Worm (Caenorhabditis elegans) whole organism, L4/young adult: ENCODE measurements around the gene Y17D7B.2.

Experiments used
- W03F9.2 ChIP-seq: fragments of 150-350 bp; optimal IDR thresholded peaks from 2 replicates; lab custom pipeline; 2014; ENCODE audit warnings: missing biosample characterization, missing genetic modification characterization
- dao-5 ChIP-seq: sonication (generic microtip); optimal IDR thresholded peaks from 2 replicates; lab custom pipeline; 2016; ENCODE audit warnings: missing genotype, missing genetic modification characterization, moderate library complexity, missing compliant biosample characterization
- him-1 ChIP-seq: sonication (generic microtip); optimal IDR thresholded peaks from 2 replicates; lab custom pipeline; 2016; ENCODE audit warnings: missing genotype, missing genetic modification reagents, missing genetic modification characterization, missing compliant biosample characterization

The Y17D7B.2 gene

DNA sequence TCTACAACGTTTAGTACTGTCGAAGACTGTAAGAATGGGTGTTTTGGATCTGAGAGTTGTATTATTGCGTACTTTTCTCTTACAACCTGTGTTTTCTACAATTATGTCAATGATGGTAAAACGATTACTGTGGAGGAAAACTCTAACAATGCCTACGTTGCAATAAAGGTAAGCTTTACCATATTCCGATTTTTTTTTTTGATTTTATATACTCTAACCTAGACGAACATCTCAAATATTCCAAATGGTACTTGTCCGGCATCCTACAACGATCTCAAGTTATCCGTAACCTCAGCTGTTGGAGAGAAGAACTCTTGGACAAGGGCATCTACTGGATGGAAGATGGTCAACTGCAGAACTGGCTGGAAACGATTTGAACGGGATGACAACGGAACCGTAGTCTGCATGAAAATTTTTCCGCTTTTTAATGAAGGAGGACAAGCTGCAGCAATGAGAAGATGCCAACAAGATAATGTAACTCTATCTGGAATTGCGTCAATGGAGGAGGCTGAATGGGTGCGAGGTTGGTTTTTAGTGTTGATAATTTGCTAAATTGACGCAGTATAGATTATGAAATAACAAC, 15.6 kb upstream of the Y17D7B.2 start:
- TF ChIP-seq W03F9.2 (no peak), him-1 (tag; lab: Kevin White, UChicago) (no peak), dao-5 (tag; lab: Kevin White, UChicago) (no peak)

ce11 chrV:18772761-18773160, 14.8 kb upstream of the Y17D7B.2 start, which contains the start of gene clec-257:
Gene clec-257, plus strand, starts transcription at chrV:18773061.
- TF ChIP-seq dao-5 (tag; lab: Kevin White, UChicago) (no peak), W03F9.2 (no peak), him-1 (tag; lab: Kevin White, UChicago) (no peak)

- TF ChIP-seq W03F9.2 (no peak), dao-5 (tag; lab: Kevin White, UChicago) (no peak), him-1 (tag; lab: Kevin White, UChicago) (no peak)
These were observed 11.2 kb upstream of the Y17D7B.2 start, which contains the start of gene Y17D7B.4 for ce11 chrV:18776245-18776737. Gene Y17D7B.4, minus strand, starts transcription at chrV:18776687.

- TF ChIP-seq him-1 (tag; lab: Kevin White, UChicago): no peak
- no peak for TF ChIP-seq W03F9.2
- no peak for TF ChIP-seq dao-5 (tag; lab: Kevin White, UChicago)
These were observed 6.9 kb upstream of the Y17D7B.2 start for ce11 chrV:18780605-18781004.

DNA sequence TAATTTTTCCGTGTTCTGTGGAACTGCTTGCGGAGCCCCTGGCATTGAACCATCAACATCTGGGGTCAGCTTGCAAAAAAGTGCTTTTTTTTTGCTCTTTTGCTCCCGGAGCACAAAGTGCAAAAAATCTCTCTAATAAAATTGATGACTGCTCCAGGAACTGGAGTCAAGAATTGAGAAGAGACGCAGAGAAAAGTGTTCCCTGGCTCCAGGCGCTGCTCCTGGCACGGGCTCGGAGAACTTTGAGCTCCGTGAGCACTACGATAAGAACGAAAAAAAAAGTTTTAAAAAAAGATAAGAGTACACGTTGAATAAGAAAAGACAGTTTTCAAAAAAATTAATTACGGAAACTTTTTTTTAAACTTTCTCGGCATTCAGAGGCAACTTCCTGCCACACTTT, 4.8 kb upstream of the Y17D7B.2 start:
- no peak for TF ChIP-seq W03F9.2
- TF ChIP-seq dao-5 (tag; lab: Kevin White, UChicago): no peak
- no peak for TF ChIP-seq him-1 (tag; lab: Kevin White, UChicago)

DNA sequence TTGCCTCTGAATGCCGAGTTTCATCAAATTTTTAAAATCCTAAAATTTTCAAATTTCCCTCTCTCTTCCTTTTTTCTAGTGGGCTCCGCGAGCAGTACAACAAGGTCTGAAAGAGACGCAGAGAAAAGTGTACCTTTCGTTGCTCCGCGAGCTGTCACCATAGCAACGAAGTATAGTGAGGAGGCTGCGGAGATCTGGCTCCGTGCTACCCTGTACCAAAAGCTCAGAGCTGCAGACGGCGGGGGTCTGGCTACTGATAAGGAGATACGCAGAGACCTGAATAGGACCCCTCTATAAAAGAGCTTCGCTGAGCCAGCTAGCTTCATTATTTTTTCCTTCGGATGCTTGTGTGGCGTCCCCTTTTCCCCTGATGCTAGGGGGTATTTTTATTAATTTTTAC, 4.1 kb upstream of the Y17D7B.2 start, which contains the start of gene Y17D7B.10:
Y17D7B.10 (plus strand) TSS at position 243 of the 400 bp plus-strand sequence.
- TF ChIP-seq him-1 (tag; lab: Kevin White, UChicago) (no peak), dao-5 (tag; lab: Kevin White, UChicago) (no peak), W03F9.2 (no peak)

- TF ChIP-seq W03F9.2: no peak
- no peak for TF ChIP-seq him-1 (tag; lab: Kevin White, UChicago)
- TF ChIP-seq dao-5 (tag; lab: Kevin White, UChicago): no peak
These were observed 845 bp upstream of the Y17D7B.2 start, which contains the start of gene Y17D7B.3 for ce11 chrV:18786694-18787093. Gene Y17D7B.3, minus strand, starts transcription at chrV:18786794.

DNA sequence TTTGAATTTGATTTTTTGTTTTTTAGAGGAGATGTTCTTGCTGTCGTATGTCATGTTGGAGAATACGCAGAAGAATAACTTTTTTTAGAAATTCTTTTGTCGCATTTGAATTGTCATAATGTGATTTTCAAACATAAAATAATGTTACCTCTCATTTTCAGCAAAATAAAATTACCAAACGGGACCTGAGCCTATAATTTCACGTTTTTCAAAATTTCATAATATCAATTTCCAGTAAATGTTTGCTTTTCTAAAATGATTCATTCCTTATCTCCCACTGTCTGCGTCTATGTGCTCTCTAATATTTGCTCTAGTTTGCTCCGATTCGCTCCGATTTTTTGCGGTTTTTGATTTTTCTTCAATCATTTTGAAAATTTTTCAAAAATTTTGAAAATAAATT, 3.1 kb downstream of the Y17D7B.2 start, which contains the start of gene nhr-231:
nhr-231 (plus strand) TSS at position 301 of the 400 bp plus-strand sequence.
- TF ChIP-seq dao-5 (tag; lab: Kevin White, UChicago) (no peak), W03F9.2 (no peak), him-1 (tag; lab: Kevin White, UChicago) (no peak)

DNA sequence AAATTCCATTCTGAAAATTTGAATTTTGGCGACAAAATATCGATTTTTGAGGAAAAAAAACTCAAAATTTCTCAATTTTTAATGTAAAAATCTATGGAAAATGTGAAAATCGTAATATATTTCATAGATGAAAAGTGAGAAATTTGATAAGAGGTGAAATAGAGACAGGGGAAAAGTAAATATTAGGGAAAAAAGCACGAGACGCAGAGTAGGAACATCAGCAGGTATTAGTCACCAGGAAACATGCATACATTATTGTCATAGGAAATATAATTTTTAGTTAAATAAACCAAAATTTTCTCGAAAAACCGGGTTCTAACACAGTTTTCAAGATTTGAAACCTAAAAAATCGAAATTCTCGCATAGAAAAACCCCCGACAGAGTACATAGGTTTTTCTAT, 13.3 kb downstream of the Y17D7B.2 start, which contains the start of gene nhr-170:
nhr-170 (minus strand) TSS at position 16 of the 400 bp plus-strand sequence.
- TF ChIP-seq dao-5 (tag; lab: Kevin White, UChicago): no peak
- TF ChIP-seq W03F9.2: no peak
- no peak for TF ChIP-seq him-1 (tag; lab: Kevin White, UChicago)

DNA sequence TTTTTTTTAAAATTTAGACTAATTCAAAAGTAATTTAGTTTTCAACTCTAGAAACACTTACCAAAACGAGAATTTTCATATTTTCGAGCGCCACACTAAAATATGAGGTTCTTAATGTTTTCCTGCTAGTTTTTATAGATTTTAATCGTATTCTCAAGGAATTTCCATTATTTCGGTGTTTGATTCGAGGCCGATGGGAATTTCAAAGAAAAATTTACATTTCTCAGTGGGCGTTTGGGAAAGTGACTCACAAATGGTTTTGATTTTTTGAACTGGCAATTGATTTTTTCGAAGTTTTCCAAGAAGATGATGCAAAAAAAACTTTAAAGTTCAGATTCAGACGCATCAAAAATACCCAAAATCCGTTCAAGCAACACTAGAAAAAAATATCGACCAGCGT, 14.5 kb downstream of the Y17D7B.2 start, which contains the start of gene C54E10.11:
C54E10.11 (minus strand) TSS at position 101 of the 400 bp plus-strand sequence.
- no peak for TF ChIP-seq W03F9.2
- no peak for TF ChIP-seq dao-5 (tag; lab: Kevin White, UChicago)
- no peak for TF ChIP-seq him-1 (tag; lab: Kevin White, UChicago)

DNA sequence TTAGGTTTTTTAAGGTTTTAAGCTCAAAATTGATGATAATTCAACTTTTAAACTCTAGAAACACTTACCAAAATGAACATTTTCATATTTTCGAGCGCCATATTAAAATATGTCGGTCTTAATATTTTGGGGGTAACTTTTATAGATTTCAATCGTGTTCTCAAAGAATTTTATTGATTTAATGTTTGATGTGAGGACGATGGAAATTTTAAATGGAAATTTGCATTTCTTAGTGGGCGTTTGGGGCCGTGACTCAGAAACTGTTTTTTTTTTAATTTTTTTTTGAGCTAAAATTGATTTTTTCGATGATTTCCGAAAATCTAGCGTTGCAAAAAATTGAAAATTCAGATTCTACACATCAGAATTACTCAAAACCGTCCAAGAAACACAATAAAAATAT, 15.7 kb downstream of the Y17D7B.2 start, which contains the start of gene C54E10.10:
C54E10.10 (minus strand) TSS at position 101 of the 400 bp plus-strand sequence.
- no peak for TF ChIP-seq him-1 (tag; lab: Kevin White, UChicago)
- no peak for TF ChIP-seq W03F9.2
- no peak for TF ChIP-seq dao-5 (tag; lab: Kevin White, UChicago)

ce11 chrV:18806409-18806808, 18.9 kb downstream of the Y17D7B.2 start, which contains the start of gene sri-10:
Gene sri-10, minus strand, starts transcription at chrV:18806509.
- TF ChIP-seq W03F9.2 (no peak), him-1 (tag; lab: Kevin White, UChicago) (no peak), dao-5 (tag; lab: Kevin White, UChicago) (no peak)

ce11 chrV:18808621-18809020, 21.1 kb downstream of the Y17D7B.2 start, which contains the start of gene C54E10.6:
Gene C54E10.6, minus strand, starts transcription at chrV:18808729.
- TF ChIP-seq W03F9.2 (no peak), dao-5 (tag; lab: Kevin White, UChicago) (no peak), him-1 (tag; lab: Kevin White, UChicago) (no peak)

- TF ChIP-seq W03F9.2 (no peak), dao-5 (tag; lab: Kevin White, UChicago) (no peak), him-1 (tag; lab: Kevin White, UChicago) (no peak)
These were observed 23.2 kb downstream of the Y17D7B.2 start, which contains the start of gene C54E10.3 for ce11 chrV:18810705-18811104. Gene C54E10.3, plus strand, starts transcription at chrV:18811005.
